Fruit fly (Drosophila melanogaster): ENCODE results near the gene Rab11.

Gene Rab11

dm6 chr3R:21138220-21138754 lies 27.1 kb downstream of the Rab11 start, which contains the start of gene meigo (continued):
- TF ChIP-seq Dp (GFP tag; optimal IDR thresholded peaks at IDR 0.05) = peak; percentile 95
- no peak for TF ChIP-seq tup (GFP tag; optimal IDR thresholded peaks at IDR 0.05)
- peak; percentile 29 for TF ChIP-seq CG5245 (GFP tag; optimal IDR thresholded peaks at IDR 0.05)
- peak; percentile 53 for TF ChIP-seq fu2 (GFP tag; optimal IDR thresholded peaks at IDR 0.05)
- no peak for TF ChIP-seq CG7745 (tag; optimal IDR thresholded peaks at IDR 0.05)
- TF ChIP-seq vnd (GFP tag; IDR thresholded peaks at IDR 0.05; ENCODE audit: partially characterized antibody) = no peak
- peak; percentile 43; the same call in 1 of the 2 replicates for TF ChIP-seq peb (GFP tag; IDR thresholded peaks at IDR 0.05)
- no peak for TF ChIP-seq hb (GFP tag; IDR thresholded peaks at IDR 0.05; ENCODE audit: partially characterized antibody)
- TF ChIP-seq ap (GFP tag; IDR thresholded peaks at IDR 0.05) = no peak
- TF ChIP-seq CG9215 (GFP tag; IDR thresholded peaks at IDR 0.05) = peak; percentile 72
- no peak for TF ChIP-seq fd64A (GFP tag; optimal IDR thresholded peaks at IDR 0.05)
- TF ChIP-seq H15 (GFP tag; IDR thresholded peaks at IDR 0.05) = no peak
- peak; percentile 80 for TF ChIP-seq grau (tag; optimal IDR thresholded peaks at IDR 0.05)
- TF ChIP-seq salm (tag; optimal IDR thresholded peaks at IDR 0.05) = peak; percentile 38
- TF ChIP-seq Dip2 (GFP tag; IDR thresholded peaks at IDR 0.05) = no peak
- no peak; the same call in 1 of the 2 replicates for TF ChIP-seq Bgb (GFP tag; IDR thresholded peaks at IDR 0.05; ENCODE audit: partially characterized antibody)
- TF ChIP-seq sug (tag; optimal IDR thresholded peaks at IDR 0.05) = peak; percentile 90
- peak; percentile 36 for TF ChIP-seq Usf (GFP tag; optimal IDR thresholded peaks at IDR 0.05)
- TF ChIP-seq da (GFP tag; optimal IDR thresholded peaks at IDR 0.05) = peak; percentile 38
- no peak for TF ChIP-seq gce (GFP tag; IDR thresholded peaks at IDR 0.05)
- TF ChIP-seq CTCF (GFP tag; optimal IDR thresholded peaks at IDR 0.05) = peak; percentile 15
- no peak for TF ChIP-seq Doc2 (GFP tag; IDR thresholded peaks at IDR 0.05)
- peak; percentile 46; the same call in 1 of the 2 replicates for TF ChIP-seq Adf1 (GFP tag; IDR thresholded peaks at IDR 0.05)
- TF ChIP-seq CG8359 (GFP tag; optimal IDR thresholded peaks at IDR 0.05; ENCODE audit: borderline replicate concordance) = no peak
- TF ChIP-seq cg (GFP tag; optimal IDR thresholded peaks at IDR 0.05) = no peak
- no peak for TF ChIP-seq oc (tag; optimal IDR thresholded peaks at IDR 0.05)
- no peak for TF ChIP-seq aop (GFP tag; IDR thresholded peaks at IDR 0.05)
- TF ChIP-seq Drgx (GFP tag; IDR thresholded peaks at IDR 0.05) = no peak; the same call in 1 of the 2 replicates
- TF ChIP-seq Meics (GFP tag; optimal IDR thresholded peaks at IDR 0.05) = peak; percentile 57
- TF ChIP-seq CG14014 (GFP tag; IDR thresholded peaks at IDR 0.05) = peak; percentile 59
- TF ChIP-seq z (GFP tag; IDR thresholded peaks at IDR 0.05) = no peak
- TF ChIP-seq prd (optimal IDR thresholded peaks at IDR 0.05) = no peak
- TF ChIP-seq prd (GFP tag; IDR thresholded peaks at IDR 0.05) = peak; percentile 72
- TF ChIP-seq wdn (GFP tag; IDR thresholded peaks at IDR 0.05) = no peak
- no peak for TF ChIP-seq CG8089 (GFP tag; optimal IDR thresholded peaks at IDR 0.05)
- no peak; the same call in 2 of the 3 replicates for TF ChIP-seq croc (GFP tag; conservative IDR thresholded peaks at IDR 0.05)
- no peak for TF ChIP-seq CG9609 (GFP tag; optimal IDR thresholded peaks at IDR 0.05)
- TF ChIP-seq CG1832 (GFP tag; optimal IDR thresholded peaks at IDR 0.05) = no peak
- peak; percentile 41; the same call in 1 of the 2 replicates for TF ChIP-seq CG4404 (GFP tag; IDR thresholded peaks at IDR 0.05)
- no peak for TF ChIP-seq lab (GFP tag; optimal IDR thresholded peaks at IDR 0.05)
- no peak for TF ChIP-seq luna (GFP tag; optimal IDR thresholded peaks at IDR 0.05)
- TF ChIP-seq CG12219 (GFP tag; optimal IDR thresholded peaks at IDR 0.05) = no peak
- peak; percentile 69 for TF ChIP-seq Mad (GFP tag; optimal IDR thresholded peaks at IDR 0.05)
- peak; percentile 76 for TF ChIP-seq CG13296 (GFP tag; optimal IDR thresholded peaks at IDR 0.05)
- TF ChIP-seq Kr (GFP tag; optimal IDR thresholded peaks at IDR 0.05) = no peak
- no peak for TF ChIP-seq slou (GFP tag; optimal IDR thresholded peaks at IDR 0.05)
- peak; percentile 62 for TF ChIP-seq esg (GFP tag; conservative IDR thresholded peaks at IDR 0.05)
- no peak for TF ChIP-seq Asciz (GFP tag; optimal IDR thresholded peaks at IDR 0.05)
- peak; percentile 99 for TF ChIP-seq klu (GFP tag; IDR thresholded peaks at IDR 0.05)
- TF ChIP-seq wor (GFP tag; IDR thresholded peaks at IDR 0.05) = no peak
- peak; percentile 84 for TF ChIP-seq CG3281 (GFP tag; optimal IDR thresholded peaks at IDR 0.05)
- TF ChIP-seq CG15601 (tag; optimal IDR thresholded peaks at IDR 0.05) = peak; percentile 87

Data from whole organism, embryonic.